Worm (Caenorhabditis elegans): ENCODE measurements around the gene F14D7.6.

The F14D7.6 gene

ce11 chrV:14324502-14325467 is 23.6 kb downstream of the F14D7.6 start, which contains the start of the genes F47B8.4 and F47B8.18:
Gene F47B8.4, minus strand, starts transcription at chrV:14324673.
Gene F47B8.18, minus strand, starts transcription at chrV:14325464.
- TF ChIP-seq elt-2 (tag; optimal IDR thresholded peaks at IDR 0.05) = peak; percentile 69
- TF ChIP-seq pha-4 (tag; optimal IDR thresholded peaks at IDR 0.05) = peak; percentile 90
- TF ChIP-seq pqm-1 (tag; optimal IDR thresholded peaks at IDR 0.05) = peak; percentile 59
- no peak for TF ChIP-seq ceh-82 (tag; optimal IDR thresholded peaks at IDR 0.05)

DNA sequence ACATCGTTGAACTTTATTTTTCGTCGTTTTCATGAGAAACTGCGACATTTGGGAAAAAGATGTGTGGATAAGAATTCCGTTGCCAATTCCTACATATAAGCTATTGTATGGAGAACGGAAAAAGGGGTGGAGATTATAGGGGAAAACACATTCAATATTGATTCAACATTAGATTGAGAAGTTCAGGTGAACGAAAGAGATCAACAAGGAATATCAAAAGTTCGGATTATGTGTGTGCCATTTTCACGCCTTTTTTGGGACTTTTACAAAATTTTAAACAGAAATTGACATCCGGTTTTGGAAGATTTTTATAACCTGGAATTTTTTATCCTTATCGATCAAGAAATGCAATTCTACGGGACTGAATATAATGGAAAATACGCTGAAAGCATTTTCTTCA is 26.6 kb downstream of the F14D7.6 start, which contains the start of gene F47B8.5:
Gene F47B8.5, minus strand, starts transcription at position 101 of the 400 bp plus-strand sequence.
- TF ChIP-seq nhr-67 (tag; optimal IDR thresholded peaks at IDR 0.05) = no peak
- no peak for TF ChIP-seq egl-27 (tag; optimal IDR thresholded peaks at IDR 0.05)
- no peak for TF ChIP-seq ZK546.5 (tag; optimal IDR thresholded peaks at IDR 0.05)
- TF ChIP-seq mml-1 (tag; optimal IDR thresholded peaks at IDR 0.05) = no peak
- no peak for TF ChIP-seq zag-1 (tag; optimal IDR thresholded peaks at IDR 0.05)
- TF ChIP-seq aly-2 (tag; optimal IDR thresholded peaks at IDR 0.05) = no peak
- TF ChIP-seq ztf-11 (tag; optimal IDR thresholded peaks at IDR 0.05) = no peak
- no peak for TF ChIP-seq lin-15B (tag; optimal IDR thresholded peaks at IDR 0.05)
- TF ChIP-seq ama-1 (optimal IDR thresholded peaks at IDR 0.05) = no peak
- TF ChIP-seq lsy-12 (tag; optimal IDR thresholded peaks at IDR 0.05) = no peak
- no peak for TF ChIP-seq egl-5 (tag; optimal IDR thresholded peaks at IDR 0.05)
- no peak for TF ChIP-seq ceh-9 (tag; optimal IDR thresholded peaks at IDR 0.05)

DNA sequence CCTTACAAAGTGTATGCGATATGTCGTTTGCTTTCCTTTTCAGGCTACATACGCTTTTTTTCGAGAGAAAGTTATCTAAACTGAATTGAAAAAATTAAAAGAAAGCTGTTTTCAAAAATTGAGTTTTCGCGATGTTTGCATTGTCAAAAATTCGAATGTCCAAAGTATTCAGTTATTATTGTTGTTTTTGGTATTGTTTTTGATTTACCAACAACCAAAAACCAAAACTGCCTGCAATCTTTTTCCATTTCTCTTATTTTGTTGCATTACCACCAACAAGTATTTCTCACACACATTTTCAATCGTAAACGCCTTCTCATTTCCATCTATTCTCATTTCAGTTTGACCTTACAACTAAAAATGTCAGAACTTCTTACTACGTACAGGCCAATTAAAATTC is 27.6 kb downstream of the F14D7.6 start, which contains the start of gene pepm-1:
Gene pepm-1, plus strand, starts transcription at position 301 of the 400 bp plus-strand sequence.
- no peak for TF ChIP-seq lin-15B (tag; optimal IDR thresholded peaks at IDR 0.05)
- TF ChIP-seq nhr-43 (tag; optimal IDR thresholded peaks at IDR 0.05; ENCODE audit: poor library complexity, severe bottlenecking) = no peak
- no peak for TF ChIP-seq nhr-67 (tag; optimal IDR thresholded peaks at IDR 0.05)
- no peak for TF ChIP-seq nhr-28 (tag; optimal IDR thresholded peaks at IDR 0.05)
- TF ChIP-seq nhr-76 (tag; optimal IDR thresholded peaks at IDR 0.05) = no peak
- no peak for TF ChIP-seq jun-1 (tag; optimal IDR thresholded peaks at IDR 0.05)
- no peak for TF ChIP-seq ceh-82 (tag; optimal IDR thresholded peaks at IDR 0.05)
- no peak for TF ChIP-seq ceh-16 (tag; optimal IDR thresholded peaks at IDR 0.05)
- no peak for TF ChIP-seq elt-1 (tag; optimal IDR thresholded peaks at IDR 0.05)
- no peak for TF ChIP-seq pqm-1 (tag; optimal IDR thresholded peaks at IDR 0.05)
- no peak for TF ChIP-seq ztf-4 (tag; optimal IDR thresholded peaks at IDR 0.05)
- no peak for TF ChIP-seq nhr-25 (tag; optimal IDR thresholded peaks at IDR 0.05)
- TF ChIP-seq fkh-2 (tag; optimal IDR thresholded peaks at IDR 0.05) = no peak
- no peak for TF ChIP-seq ama-1 (optimal IDR thresholded peaks at IDR 0.05)

ce11 chrV:14331477-14331876 is 30.3 kb downstream of the F14D7.6 start, which contains the start of gene F47B8.8:
Gene F47B8.8, plus strand, starts transcription at chrV:14331733.
- TF ChIP-seq nhr-25 (tag; optimal IDR thresholded peaks at IDR 0.05) (peak; percentile 4), elt-1 (tag; optimal IDR thresholded peaks at IDR 0.05) (no peak)

DNA sequence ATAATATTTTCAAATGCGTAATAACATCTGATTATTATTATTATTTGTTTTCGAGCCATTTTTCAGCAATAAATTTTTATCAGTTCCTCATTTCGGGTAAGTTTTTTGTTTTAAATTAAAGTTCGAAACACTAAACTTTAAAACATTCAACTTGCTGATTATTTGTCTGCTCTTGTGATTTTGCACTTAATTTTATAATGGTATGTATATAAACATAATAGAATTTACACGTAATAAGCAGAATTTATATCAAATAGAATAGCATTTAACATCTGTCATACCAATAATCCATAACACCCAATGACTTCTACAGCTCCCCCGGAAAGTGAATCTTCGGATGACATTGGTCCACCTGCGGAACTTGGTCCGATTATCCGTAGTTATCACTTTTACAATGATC is 31.9 kb downstream of the F14D7.6 start, which contains the start of gene srm-4:
Gene srm-4, plus strand, starts transcription at position 301 of the 400 bp plus-strand sequence.
- no peak for TF ChIP-seq ceh-28 (tag; optimal IDR thresholded peaks at IDR 0.05)
- TF ChIP-seq nhr-237 (tag; optimal IDR thresholded peaks at IDR 0.05) = no peak
- TF ChIP-seq nfya-1 (tag; optimal IDR thresholded peaks at IDR 0.05; ENCODE audit: insufficient read depth) = no peak
- no peak for TF ChIP-seq ceh-9 (tag; optimal IDR thresholded peaks at IDR 0.05)
- no peak for TF ChIP-seq unc-62 (GFP tag; optimal IDR thresholded peaks at IDR 0.05)
- no peak for TF ChIP-seq pqm-1 (tag; optimal IDR thresholded peaks at IDR 0.05)
- no peak for TF ChIP-seq R02D3.7 (tag; optimal IDR thresholded peaks at IDR 0.05)
- no peak for TF ChIP-seq mml-1 (tag; optimal IDR thresholded peaks at IDR 0.05)

- no peak for TF ChIP-seq elt-1 (tag; optimal IDR thresholded peaks at IDR 0.05)
- no peak for TF ChIP-seq jun-1 (tag; optimal IDR thresholded peaks at IDR 0.05)
- TF ChIP-seq fkh-10 (GFP tag; optimal IDR thresholded peaks at IDR 0.05) = no peak
- no peak for TF ChIP-seq ztf-4 (tag; optimal IDR thresholded peaks at IDR 0.05)
- no peak for TF ChIP-seq mdl-1 (tag; optimal IDR thresholded peaks at IDR 0.05)
- TF ChIP-seq elt-3 (tag; optimal IDR thresholded peaks at IDR 0.05) = no peak
- TF ChIP-seq egl-27 (tag; optimal IDR thresholded peaks at IDR 0.05) = no peak
- no peak for TF ChIP-seq unc-39 (tag; optimal IDR thresholded peaks at IDR 0.05)
- no peak for TF ChIP-seq nhr-23 (tag; optimal IDR thresholded peaks at IDR 0.05)
- no peak for TF ChIP-seq nhr-28 (tag; optimal IDR thresholded peaks at IDR 0.05)
- no peak for TF ChIP-seq ceh-28 (tag; optimal IDR thresholded peaks at IDR 0.05)
- TF ChIP-seq snpc-4 (tag; optimal IDR thresholded peaks at IDR 0.05) = no peak
- TF ChIP-seq nfya-1 (tag; optimal IDR thresholded peaks at IDR 0.05; ENCODE audit: insufficient read depth) = no peak
- no peak for TF ChIP-seq lsy-12 (tag; optimal IDR thresholded peaks at IDR 0.05)
- TF ChIP-seq fkh-2 (tag; optimal IDR thresholded peaks at IDR 0.05) = no peak
- no peak for TF ChIP-seq skn-1 (tag; optimal IDR thresholded peaks at IDR 0.05)
- TF ChIP-seq ceh-9 (tag; optimal IDR thresholded peaks at IDR 0.05) = no peak
Observed at ce11 chrV:14334901-14335300, 33.7 kb downstream of the F14D7.6 start, which contains the start of gene srm-5. Gene srm-5, plus strand, starts transcription at chrV:14335201.

Data from whole organism, L3 larva.